Worm (Caenorhabditis elegans): ENCODE measurements around the gene Y7A5A.5.

DNA sequence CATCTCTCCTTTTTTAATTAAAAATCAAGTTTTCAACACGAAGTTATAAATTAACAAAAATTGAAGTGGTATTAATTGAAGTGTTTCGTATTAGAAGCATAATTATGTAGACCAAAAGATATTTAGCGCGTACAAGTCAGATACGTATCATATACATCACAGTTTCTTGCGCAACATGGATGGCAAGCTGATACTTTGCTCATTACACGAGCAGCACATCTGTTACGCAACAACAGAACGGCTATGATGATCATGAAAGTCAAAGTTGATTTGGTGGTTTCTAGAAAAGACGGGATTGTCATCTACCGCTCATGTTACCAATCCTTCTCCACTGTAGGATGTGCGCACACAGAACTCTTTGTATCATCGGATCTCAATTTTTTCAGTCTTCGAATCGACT lies 27.9 kb upstream of the Y7A5A.5 start:
- no peak for TF ChIP-seq F39B2.1 (GFP tag; IDR thresholded peaks at IDR 0.05)
- TF ChIP-seq repo-1 (tag; optimal IDR thresholded peaks at IDR 0.05): no peak
- TF ChIP-seq Y56A3A.18 (GFP tag; IDR thresholded peaks at IDR 0.05): no peak
